Fruit fly (Drosophila melanogaster): Measurements from ENCODE around the gene pkaap.

Gene pkaap

dm6 chr2L:16293703-16294233, 5.7 kb downstream of the pkaap start, which contains the start of gene Cyp303a1:
Gene Cyp303a1 (plus strand): TSS chr2L:16294183.
- TF ChIP-seq ey (GFP tag; optimal IDR thresholded peaks at IDR 0.05) (no peak), woc (GFP tag; optimal IDR thresholded peaks at IDR 0.05) (no peak), dmrt93B (GFP tag; optimal IDR thresholded peaks at IDR 0.05) (no peak), Myc (optimal IDR thresholded peaks at IDR 0.05) (no peak), br (GFP tag; optimal IDR thresholded peaks at IDR 0.05) (no peak), Hr78 (GFP tag; optimal IDR thresholded peaks at IDR 0.05) (no peak), foxo (GFP tag; optimal IDR thresholded peaks at IDR 0.05) (no peak), Mio (GFP tag; optimal IDR thresholded peaks at IDR 0.05) (no peak), h (GFP tag; optimal IDR thresholded peaks at IDR 0.05) (no peak), sage (GFP tag; optimal IDR thresholded peaks at IDR 0.05) (no peak), Dif (GFP tag; optimal IDR thresholded peaks at IDR 0.05; ENCODE audit: partially characterized antibody) (no peak), N (GFP tag; optimal IDR thresholded peaks at IDR 0.05) (no peak), Vsx2 (GFP tag; optimal IDR thresholded peaks at IDR 0.05; ENCODE audit: partially characterized antibody) (no peak), rgr (GFP tag; optimal IDR thresholded peaks at IDR 0.05) (no peak), CG32264 (GFP tag; optimal IDR thresholded peaks at IDR 0.05) (no peak), jim (GFP tag; optimal IDR thresholded peaks at IDR 0.05) (no peak), dsf (GFP tag; optimal IDR thresholded peaks at IDR 0.05; ENCODE audit: borderline replicate concordance) (no peak), usp (GFP tag; optimal IDR thresholded peaks at IDR 0.05) (no peak)

- TF ChIP-seq rgr (GFP tag; optimal IDR thresholded peaks at IDR 0.05) (peak; percentile 74), sage (GFP tag; optimal IDR thresholded peaks at IDR 0.05) (no peak), ey (GFP tag; optimal IDR thresholded peaks at IDR 0.05) (peak; percentile 66), brk (GFP tag; optimal IDR thresholded peaks at IDR 0.05) (no peak), sv (GFP tag; optimal IDR thresholded peaks at IDR 0.05) (peak; percentile 66), lola (GFP tag; optimal IDR thresholded peaks at IDR 0.05) (no peak), br (GFP tag; optimal IDR thresholded peaks at IDR 0.05) (no peak), tai (GFP tag; optimal IDR thresholded peaks at IDR 0.05) (no peak), jim (GFP tag; optimal IDR thresholded peaks at IDR 0.05) (no peak), fru (GFP tag; optimal IDR thresholded peaks at IDR 0.05) (no peak), Abd-B (GFP tag; optimal IDR thresholded peaks at IDR 0.05) (no peak), Vsx2 (GFP tag; optimal IDR thresholded peaks at IDR 0.05; ENCODE audit: partially characterized antibody) (no peak), CrebA (GFP tag; optimal IDR thresholded peaks at IDR 0.05; ENCODE audit: borderline replicate concordance) (no peak), Dfd (GFP tag; optimal IDR thresholded peaks at IDR 0.05) (no peak), Hnf4 (GFP tag; optimal IDR thresholded peaks at IDR 0.05) (peak; percentile 67), HLH106 (tag; optimal IDR thresholded peaks at IDR 0.05) (peak; percentile 81), dl (GFP tag; optimal IDR thresholded peaks at IDR 0.05; ENCODE audit: insufficient read depth in 1 of 2, partially characterized antibody in 2 of 2) (no peak), usp (GFP tag; optimal IDR thresholded peaks at IDR 0.05) (no peak), dmrt93B (GFP tag; optimal IDR thresholded peaks at IDR 0.05) (no peak), Dif (GFP tag; optimal IDR thresholded peaks at IDR 0.05; ENCODE audit: partially characterized antibody) (peak; percentile 6), pan (optimal IDR thresholded peaks at IDR 0.05) (no peak), h (GFP tag; optimal IDR thresholded peaks at IDR 0.05) (no peak), CG32264 (GFP tag; optimal IDR thresholded peaks at IDR 0.05) (no peak), Sp1 (GFP tag; optimal IDR thresholded peaks at IDR 0.05) (peak; percentile 74), foxo (GFP tag; optimal IDR thresholded peaks at IDR 0.05) (peak in 1 of 2 experiments; percentile 81), psq (GFP tag; optimal IDR thresholded peaks at IDR 0.05) (peak; percentile 59), Mio (GFP tag; optimal IDR thresholded peaks at IDR 0.05) (no peak), Hr83 (GFP tag; optimal IDR thresholded peaks at IDR 0.05; ENCODE audit: poor library complexity, severe bottlenecking) (no peak), OdsH (GFP tag; optimal IDR thresholded peaks at IDR 0.05) (peak; percentile 66), Hr78 (GFP tag; optimal IDR thresholded peaks at IDR 0.05) (no peak), dsf (GFP tag; optimal IDR thresholded peaks at IDR 0.05; ENCODE audit: borderline replicate concordance) (peak; percentile 31), Myc (optimal IDR thresholded peaks at IDR 0.05) (no peak), Rel (GFP tag; optimal IDR thresholded peaks at IDR 0.05) (no peak), Rel (tag; optimal IDR thresholded peaks at IDR 0.05) (peak; percentile 19), GATAd (GFP tag; optimal IDR thresholded peaks at IDR 0.05) (no peak), N (GFP tag; optimal IDR thresholded peaks at IDR 0.05) (no peak), CG9705 (GFP tag; optimal IDR thresholded peaks at IDR 0.05) (peak; percentile 69), woc (GFP tag; optimal IDR thresholded peaks at IDR 0.05) (peak; percentile 83), Jra (GFP tag; optimal IDR thresholded peaks at IDR 0.05) (peak; percentile 20)
These were observed 11.6 kb downstream of the pkaap start, which contains the start of the genes heix and CG17328 for dm6 chr2L:16299466-16300311. Gene heix (minus strand): TSS chr2L:16299858. Gene CG17328 (plus strand): TSS chr2L:16299943.
